Fruit fly (Drosophila melanogaster) whole organism, embryonic: ENCODE measurements around the gene Dus1.

Experiments
- Antp ChIP-seq: fragments of 200-800 bp; sonication (Bioruptor generic); optimal IDR thresholded peaks from 3 replicates; lab custom pipeline; 2016; ENCODE audit warnings: missing biosample characterization, missing genetic modification characterization
- Awh ChIP-seq: fragments of 200-800 bp; sonication (Bioruptor generic); IDR thresholded peaks from 2 replicates; pipeline ENCODE4, ENCODE4 v1.3.6; 2022; ENCODE audit warnings: missing biosample characterization, missing genetic modification characterization
- CG11456 ChIP-seq: fragments of 200-800 bp; sonication (Bioruptor generic); IDR thresholded peaks from 3 replicates; pipeline ENCODE4 v1.3.6; 2022; ENCODE audit warnings: missing biosample characterization, missing genetic modification characterization
- CG1233 ChIP-seq: fragments of 200-800 bp; sonication (Bioruptor generic); optimal IDR thresholded peaks from 4 replicates; lab custom pipeline; 2018; ENCODE audit warnings: missing biosample characterization, mild to moderate bottlenecking, missing genetic modification characterization
- CG15011 ChIP-seq: fragments of 200-800 bp; sonication (Bioruptor generic); optimal IDR thresholded peaks from 3 replicates; lab custom pipeline; 2018; ENCODE audit warnings: missing biosample characterization, mild to moderate bottlenecking, missing genetic modification characterization
- CG15073 ChIP-seq: fragments of 200-800 bp; sonication (Bioruptor generic); optimal IDR thresholded peaks from 2 replicates; lab custom pipeline; 2016; ENCODE audit warnings: missing biosample characterization, missing genetic modification characterization
- CG18262 ChIP-seq: fragments of 200-800 bp; optimal IDR thresholded peaks from 3 replicates; lab custom pipeline; 2019; ENCODE audit warnings: missing biosample characterization, mild to moderate bottlenecking, missing genetic modification characterization, moderate library complexity
- CG2875 ChIP-seq: fragments of 200-800 bp; sonication (Bioruptor generic); optimal IDR thresholded peaks from 2 replicates; lab custom pipeline; 2017; ENCODE audit warnings: missing biosample characterization, mild to moderate bottlenecking, missing genetic modification characterization, missing genetic modification reagents
- CG31224 ChIP-seq: fragments of 200-800 bp; sonication (Bioruptor generic); IDR thresholded peaks from 2 replicates; pipeline ENCODE4 v1.3.6; 2022; ENCODE audit warnings: missing biosample characterization, missing genetic modification characterization
- CG33213 ChIP-seq: fragments of 200-800 bp; sonication (Bioruptor generic); optimal IDR thresholded peaks from 3 replicates; lab custom pipeline; 2016; ENCODE audit warnings: missing biosample characterization, missing genetic modification characterization
- CG3407 ChIP-seq: fragments of 200-800 bp; sonication (Bioruptor generic); optimal IDR thresholded peaks from 2 replicates; lab custom pipeline; 2018; ENCODE audit warnings: missing biosample characterization, mild to moderate bottlenecking, missing genetic modification characterization
- CG34224 ChIP-seq: fragments of 200-800 bp; sonication (Bioruptor generic); IDR thresholded peaks from 3 replicates; pipeline ENCODE4 v1.3.6; 2022; ENCODE audit warnings: missing biosample characterization, missing genetic modification characterization; ENCODE audit not compliant: partially characterized antibody
- CG43689 ChIP-seq: fragments of 200-800 bp; sonication (Bioruptor generic); IDR thresholded peaks from 2 replicates; pipeline ENCODE4 v1.3.6; 2022; ENCODE audit warnings: missing biosample characterization, missing genetic modification characterization
- CG4617 ChIP-seq: fragments of 200-800 bp; sonication (Bioruptor generic); optimal IDR thresholded peaks from 3 replicates; lab custom pipeline; 2016; ENCODE audit warnings: missing biosample characterization, missing genetic modification characterization, borderline replicate concordance
- CG6765 ChIP-seq: fragments of 200-800 bp; sonication (Bioruptor generic); optimal IDR thresholded peaks from 3 replicates; lab custom pipeline; 2017; ENCODE audit warnings: missing biosample characterization, mild to moderate bottlenecking, missing genetic modification characterization
- CG8290 ChIP-seq, 3 experiments: fragments of 200-800 bp; sonication (Bioruptor generic); optimal IDR thresholded peaks; 2 replicates each; lab custom pipeline; 2016 to 2019; ENCODE audit warnings: missing biosample characterization in 3 of 3, missing genetic modification characterization in 3 of 3, mild to moderate bottlenecking in 2 of 3, moderate library complexity in 1 of 3
- CG8944 ChIP-seq: fragments of 200-800 bp; sonication (Bioruptor generic); optimal IDR thresholded peaks from 3 replicates; lab custom pipeline; 2016; ENCODE audit warnings: missing biosample characterization, missing genetic modification characterization
- CG9215 ChIP-seq: fragments of 200-800 bp; sonication (Bioruptor generic); IDR thresholded peaks from 2 replicates; pipeline ENCODE4 v1.3.6; 2022; ENCODE audit warnings: missing biosample characterization, missing genetic modification characterization
- D19A ChIP-seq: fragments of 200-800 bp; optimal IDR thresholded peaks from 3 replicates; lab custom pipeline; 2019; ENCODE audit warnings: missing biosample characterization, mild to moderate bottlenecking, missing genetic modification characterization, moderate library complexity
- Dek ChIP-seq: fragments of 200-800 bp; sonication (Bioruptor generic); optimal IDR thresholded peaks from 3 replicates; lab custom pipeline; 2019; ENCODE audit warnings: missing biosample characterization, mild to moderate bottlenecking, missing genetic modification characterization, moderate library complexity
- Dll ChIP-seq: fragments of 200-800 bp; sonication (Bioruptor generic); IDR thresholded peaks from 4 replicates; pipeline ENCODE4 v1.3.6; 2022; ENCODE audit warnings: missing biosample characterization, missing genetic modification characterization; ENCODE audit not compliant: partially characterized antibody
- Drgx ChIP-seq: fragments of 200-800 bp; sonication (Bioruptor generic); IDR thresholded peaks from 2 replicates; pipeline ENCODE4 v1.3.6; 2022; ENCODE audit warnings: missing biosample characterization, missing genetic modification characterization
- E2f2 ChIP-seq: fragments of 200-800 bp; sonication (Bioruptor generic); IDR thresholded peaks from 2 replicates; pipeline ENCODE4 v1.3.6; 2022; ENCODE audit warnings: missing biosample characterization, missing genetic modification characterization
- Hr51 ChIP-seq, 2 experiments: fragments of 200-800 bp; sonication (Bioruptor generic); optimal IDR thresholded peaks; 2 replicates in 1 of 2; 3 replicates in 1 of 2; lab custom pipeline; 2016 to 2018; ENCODE audit warnings: missing biosample characterization in 2 of 2, missing genetic modification characterization in 2 of 2, mild to moderate bottlenecking in 1 of 2, moderate library complexity in 1 of 2
- Hsf ChIP-seq: fragments of 200-800 bp; sonication (Bioruptor generic); optimal IDR thresholded peaks from 3 replicates; lab custom pipeline; 2016; ENCODE audit warnings: missing biosample characterization, missing genetic modification characterization
- Lim3 ChIP-seq: fragments of 200-800 bp; sonication (Bioruptor generic); IDR thresholded peaks from 2 replicates; pipeline ENCODE4 v1.3.6; 2022; ENCODE audit warnings: missing biosample characterization, missing genetic modification characterization
- NC2α ChIP-seq: fragments of 200-800 bp; sonication (Bioruptor generic); optimal IDR thresholded peaks from 2 replicates; lab custom pipeline; 2016; ENCODE audit warnings: missing biosample characterization, missing genetic modification characterization
- NC2β ChIP-seq: fragments of 200-800 bp; sonication (Bioruptor generic); optimal IDR thresholded peaks from 2 replicates; lab custom pipeline; 2016; ENCODE audit warnings: missing biosample characterization, missing genetic modification characterization
- ac ChIP-seq: fragments of 200-800 bp; sonication (Bioruptor generic); optimal IDR thresholded peaks from 3 replicates; lab custom pipeline; 2017; ENCODE audit warnings: missing biosample characterization, mild to moderate bottlenecking, missing genetic modification characterization
- ap ChIP-seq: fragments of 200-800 bp; sonication (Bioruptor generic); IDR thresholded peaks from 2 replicates; pipeline ENCODE4 v1.3.6; 2022; ENCODE audit warnings: missing biosample characterization, missing genetic modification characterization
- bcd ChIP-seq: fragments of 200-800 bp; sonication (Bioruptor generic); optimal IDR thresholded peaks from 2 replicates; lab custom pipeline; 2017; ENCODE audit warnings: missing biosample characterization, mild to moderate bottlenecking, missing genetic modification characterization
- cato ChIP-seq: fragments of 200-800 bp; sonication (Bioruptor generic); optimal IDR thresholded peaks from 2 replicates; lab custom pipeline; 2016; ENCODE audit warnings: missing biosample characterization, missing genetic modification characterization, borderline replicate concordance
- caup ChIP-seq: fragments of 200-800 bp; sonication (Bioruptor generic); optimal IDR thresholded peaks from 3 replicates; lab custom pipeline; 2017; ENCODE audit warnings: missing biosample characterization, mild to moderate bottlenecking, missing genetic modification characterization, moderate library complexity; ENCODE audit not compliant: severe bottlenecking
- corto ChIP-seq: fragments of 200-800 bp; sonication (Bioruptor generic); optimal IDR thresholded peaks from 2 replicates; lab custom pipeline; 2016; ENCODE audit warnings: missing biosample characterization, mild to moderate bottlenecking, missing genetic modification characterization, moderate library complexity
- da ChIP-seq: fragments of 200-800 bp; sonication (Bioruptor generic); optimal IDR thresholded peaks from 2 replicates; lab custom pipeline; 2016; ENCODE audit warnings: missing biosample characterization, missing genetic modification characterization
- dpn ChIP-seq, 2 experiments: fragments of 200-800 bp; sonication (Bioruptor generic); optimal IDR thresholded peaks; 3 replicates each; lab custom pipeline; 2016; ENCODE audit warnings: missing biosample characterization in 2 of 2, missing genetic modification characterization in 2 of 2
- dysf ChIP-seq: fragments of 200-800 bp; sonication (Bioruptor generic); IDR thresholded peaks from 3 replicates; pipeline ENCODE4 v1.3.6; 2022; ENCODE audit warnings: missing biosample characterization, missing genetic modification characterization
- emc ChIP-seq: fragments of 200-800 bp; sonication (Bioruptor generic); optimal IDR thresholded peaks from 2 replicates; lab custom pipeline; 2016; ENCODE audit warnings: missing biosample characterization, missing genetic modification characterization
- eve ChIP-seq, 2 experiments: fragments of >200 bp; optimal IDR thresholded peaks; 2 replicates each; lab custom pipeline; 2017; ENCODE audit warnings: missing biosample characterization in 2 of 2, missing genetic modification characterization in 2 of 2
- gsb-n ChIP-seq: fragments of 200-800 bp; sonication (Bioruptor generic); optimal IDR thresholded peaks from 3 replicates; lab custom pipeline; 2018; ENCODE audit warnings: missing biosample characterization, mild to moderate bottlenecking, missing genetic modification characterization
- kay ChIP-seq: fragments of 200-800 bp; sonication (Bioruptor generic); optimal IDR thresholded peaks from 2 replicates; lab custom pipeline; 2016; ENCODE audit warnings: missing biosample characterization, missing genetic modification characterization
- mam ChIP-seq: fragments of 200-800 bp; sonication (Bioruptor generic); optimal IDR thresholded peaks from 3 replicates; lab custom pipeline; 2016; ENCODE audit warnings: missing biosample characterization, missing genetic modification characterization
- onecut ChIP-seq: fragments of 200-800 bp; sonication (Bioruptor generic); IDR thresholded peaks from 2 replicates; pipeline ENCODE4 v1.3.6; 2022; ENCODE audit warnings: missing biosample characterization, missing genetic modification characterization
- ranshi ChIP-seq: fragments of 200-800 bp; sonication (Bioruptor generic); IDR thresholded peaks from 2 replicates; pipeline ENCODE4 v1.3.6; 2022; ENCODE audit warnings: missing biosample characterization, missing genetic modification characterization
- sd ChIP-seq: fragments of 200-800 bp; sonication (Bioruptor generic); optimal IDR thresholded peaks from 3 replicates; lab custom pipeline; 2018; ENCODE audit warnings: missing biosample characterization, mild to moderate bottlenecking, missing genetic modification characterization, moderate library complexity
- sens-2 ChIP-seq: fragments of 200-800 bp; sonication (Bioruptor generic); IDR thresholded peaks from 2 replicates; pipeline ENCODE4 v1.3.6; 2022; ENCODE audit warnings: missing biosample characterization, missing genetic modification characterization
- tin ChIP-seq: fragments of 200-800 bp; sonication (Bioruptor generic); optimal IDR thresholded peaks from 3 replicates; lab custom pipeline; 2016; ENCODE audit warnings: missing biosample characterization, missing genetic modification characterization
- ttk ChIP-seq: fragments of 200-800 bp; sonication (Bioruptor generic); IDR thresholded peaks from 2 replicates; pipeline ENCODE4 v2.1.2; 2022; ENCODE audit warnings: missing biosample characterization, missing genetic modification characterization
- tx ChIP-seq: fragments of 200-800 bp; sonication (Bioruptor generic); optimal IDR thresholded peaks from 2 replicates; lab custom pipeline; 2016; ENCODE audit warnings: missing biosample characterization, missing genetic modification characterization
- vnd ChIP-seq: fragments of 200-800 bp; sonication (Bioruptor generic); IDR thresholded peaks from 3 replicates; pipeline ENCODE4 v1.3.6; 2022; ENCODE audit warnings: missing biosample characterization, missing genetic modification characterization; ENCODE audit not compliant: partially characterized antibody

Gene Dus1

dm6 chr2L:223351-223750 is 48.2 kb downstream of the Dus1 start (continued):
- TF ChIP-seq Dll (no peak), eve (GFP tag; optimal IDR thresholded peaks at IDR 0.05; lab: Kevin White, UChicago) (peak in 1 of 2 experiments; percentile 87), CG31224 (GFP tag; lab: Robert Waterston, UW) (peak; percentile 54), E2f2 (GFP tag; lab: Robert Waterston, UW) (peak; percentile 62; the same call in 1 of the 2 replicates), cato (GFP tag; lab: Kevin White, UChicago) (peak; percentile 69), CG3407 (GFP tag; lab: Kevin White, UChicago) (peak; percentile 86), bcd (GFP tag; lab: Kevin White, UChicago) (peak; percentile 83), Hr51 (GFP tag; optimal IDR thresholded peaks at IDR 0.05; lab: Kevin White, UChicago) (peak; percentile 54 to 85), CG34224 (GFP tag; lab: Robert Waterston, UW) (no peak), ap (GFP tag; lab: Robert Waterston, UW) (peak; percentile 91), D19A (peak; percentile 75), Antp (GFP tag; lab: Kevin White, UChicago) (peak; percentile 85), tin (peak; percentile 90), CG8944 (peak; percentile 80), da (GFP tag; lab: Kevin White, UChicago) (no peak), Hsf (GFP tag; lab: Kevin White, UChicago) (peak; percentile 89), CG18262 (tag; lab: Kevin White, UChicago) (peak; percentile 89), CG43689 (GFP tag; lab: Robert Waterston, UW) (peak; percentile 79), mam (peak; percentile 82), CG11456 (GFP tag; lab: Robert Waterston, UW) (peak; percentile 76; the same call in 2 of the 3 replicates), vnd (GFP tag; lab: Robert Waterston, UW) (no peak), corto (peak; percentile 77), dysf (GFP tag; lab: Robert Waterston, UW) (peak; percentile 86), caup (GFP tag; lab: Kevin White, UChicago) (peak; percentile 76), CG1233 (GFP tag; lab: Kevin White, UChicago) (peak; percentile 72), CG8290 (GFP tag; optimal IDR thresholded peaks at IDR 0.05; lab: Kevin White, UChicago) (peak; percentile 49), CG8290 (tag; optimal IDR thresholded peaks at IDR 0.05; lab: Kevin White, UChicago) (peak in 1 of 2 experiments; percentile 24), Dek (tag; lab: Kevin White, UChicago) (peak; percentile 63), NC2β (GFP tag; lab: Kevin White, UChicago) (peak; percentile 88), CG33213 (peak; percentile 82), kay (GFP tag; lab: Kevin White, UChicago) (peak; percentile 19), ac (GFP tag; lab: Kevin White, UChicago) (peak; percentile 72), tx (GFP tag; lab: Kevin White, UChicago) (peak; percentile 65), ttk (GFP tag; lab: Robert Waterston, UW) (peak; percentile 92), CG2875 (GFP tag; lab: Kevin White, UChicago) (peak; percentile 90), Lim3 (GFP tag; lab: Robert Waterston, UW) (0 out of 2 replicates have a peak, but pooled peaks have one; percentile 16), CG6765 (GFP tag; lab: Kevin White, UChicago) (peak; percentile 4), CG15073 (GFP tag; lab: Kevin White, UChicago) (peak; percentile 70), CG4617 (GFP tag; lab: Kevin White, UChicago) (peak; percentile 38), dpn (GFP tag; optimal IDR thresholded peaks at IDR 0.05; lab: Kevin White, UChicago) (peak; percentile 81 to 82), sd (tag; lab: Kevin White, UChicago) (no peak), NC2α (GFP tag; lab: Kevin White, UChicago) (peak; percentile 78), emc (GFP tag; lab: Kevin White, UChicago) (no peak), CG15011 (GFP tag; lab: Kevin White, UChicago) (peak; percentile 37), Awh (GFP tag; lab: Robert Waterston, UW) (peak; percentile 94), gsb-n (tag; lab: Kevin White, UChicago) (peak; percentile 89), onecut (GFP tag; lab: Robert Waterston, UW) (peak; percentile 52), Drgx (GFP tag; lab: Robert Waterston, UW) (peak; percentile 93), ranshi (GFP tag; lab: Robert Waterston, UW) (peak; percentile 87), sens-2 (GFP tag; lab: Robert Waterston, UW) (peak; percentile 93), CG9215 (peak; percentile 50; the same call in 1 of the 2 replicates)
